Worm (Caenorhabditis elegans) whole organism, mixed stage, embryonic: ENCODE results near the gene D1054.19.

Experiments
- ces-1 ChIP-seq: fragments of 150-350 bp; optimal IDR thresholded peaks from 2 replicates; lab custom pipeline; 2014; ENCODE audit warnings: missing biosample characterization, missing genetic modification reagents, missing genetic modification characterization
- cnd-1 ChIP-seq: fragments of 200-800 bp; sonication (Bioruptor generic); optimal IDR thresholded peaks from 2 replicates; lab custom pipeline; 2018; ENCODE audit warnings: mild to moderate bottlenecking, missing genetic modification characterization, missing compliant biosample characterization
- drap-1 ChIP-seq: fragments of 200-800 bp; sonication (Bioruptor generic); optimal IDR thresholded peaks from 3 replicates; lab custom pipeline; 2018; ENCODE audit warnings: mild to moderate bottlenecking, missing genetic modification characterization, missing compliant biosample characterization
- hlh-1 ChIP-seq: fragments of 150-350 bp; optimal IDR thresholded peaks from 2 replicates; lab custom pipeline; 2014; ENCODE audit warnings: missing biosample characterization, missing genetic modification reagents, missing genetic modification characterization
- lin-13 ChIP-seq: fragments of 150-350 bp; optimal IDR thresholded peaks from 2 replicates; lab custom pipeline; 2014; ENCODE audit warnings: missing biosample characterization, missing genetic modification characterization
- mab-5 ChIP-seq: fragments of 150-350 bp; optimal IDR thresholded peaks from 2 replicates; lab custom pipeline; 2014; ENCODE audit warnings: missing biosample characterization, missing genetic modification characterization
- nhr-237 ChIP-seq: fragments of 150-350 bp; optimal IDR thresholded peaks from 2 replicates; lab custom pipeline; 2014; ENCODE audit warnings: missing biosample characterization, missing genetic modification characterization
- nhr-28 ChIP-seq: fragments of 150-350 bp; optimal IDR thresholded peaks from 2 replicates; lab custom pipeline; 2014; ENCODE audit warnings: missing biosample characterization, missing genetic modification characterization
- snpc-4 ChIP-seq: fragments of 150-350 bp; optimal IDR thresholded peaks from 2 replicates; lab custom pipeline; 2014; ENCODE audit warnings: missing biosample characterization, missing genetic modification characterization
- zip-8 ChIP-seq: fragments of 150-350 bp; optimal IDR thresholded peaks from 2 replicates; lab custom pipeline; 2014; ENCODE audit warnings: missing biosample characterization, missing genetic modification characterization

DNA sequence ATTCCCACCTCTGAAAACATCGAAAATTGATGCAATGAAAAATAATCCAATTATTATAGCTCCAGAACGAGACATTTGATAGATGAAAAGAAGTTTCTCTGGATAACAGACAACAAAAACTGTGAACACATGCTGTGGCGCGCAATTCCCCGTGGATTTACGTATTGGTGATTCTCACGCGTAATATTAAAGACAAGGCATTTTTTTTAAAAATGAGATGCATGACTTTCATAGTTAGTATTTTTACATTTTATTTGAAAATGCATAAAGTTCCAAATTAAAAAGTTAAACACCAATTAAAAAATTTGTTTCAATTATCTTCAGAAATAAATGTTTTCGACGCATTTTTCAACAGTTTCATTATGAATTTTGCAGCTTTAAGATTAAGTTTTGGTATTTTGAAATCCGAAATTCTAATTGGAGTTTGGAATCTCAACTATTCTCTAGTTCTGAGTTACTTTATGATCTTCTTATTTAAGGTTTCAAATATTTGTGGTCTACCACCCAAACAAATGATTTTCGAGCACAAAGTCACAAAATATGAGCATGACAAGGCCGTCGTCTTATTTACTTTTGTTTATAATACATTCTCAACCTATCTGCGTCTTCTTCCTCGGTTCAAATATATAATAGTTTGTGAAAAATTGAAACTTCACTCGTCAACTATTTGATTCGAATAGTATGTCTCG is 48.2 kb upstream of the D1054.19 start, which contains the start of the genes selt-1.2 and F28H7.2:
- no peak for TF ChIP-seq lin-13 (tag; lab: Kevin White, UChicago)
- no peak for TF ChIP-seq mab-5 (tag; lab: Kevin White, UChicago)
- TF ChIP-seq drap-1: no peak
- no peak for TF ChIP-seq snpc-4
- TF ChIP-seq hlh-1 (tag; lab: Kevin White, UChicago): no peak
- TF ChIP-seq nhr-237 (tag; lab: Kevin White, UChicago): no peak
- TF ChIP-seq cnd-1 (tag; lab: Kevin White, UChicago): no peak
- TF ChIP-seq zip-8 (tag; lab: Kevin White, UChicago): no peak
- TF ChIP-seq ces-1 (GFP tag; lab: Kevin White, UChicago): no peak
- no peak for TF ChIP-seq nhr-28 (tag; lab: Kevin White, UChicago)
